Fruit fly (Drosophila melanogaster): ENCODE results near the gene knrl.

dm6 chr3L:20600644-20601043, 19.8 kb downstream of the knrl start:
- TF ChIP-seq dsf (GFP tag; optimal IDR thresholded peaks at IDR 0.05; ENCODE audit: borderline replicate concordance) (peak; percentile 74), fru (GFP tag; optimal IDR thresholded peaks at IDR 0.05) (peak; percentile 98), ey (GFP tag; optimal IDR thresholded peaks at IDR 0.05) (peak; percentile 89)

All from whole organism, wandering third instar larva.